Fruit fly (Drosophila melanogaster) whole organism: ENCODE data around the gene CG6142.

Experiments
- CG8478 ChIP-seq: fragments of >200 bp; optimal IDR thresholded peaks from 2 replicates; lab custom pipeline; 2018; ENCODE audit warnings: inconsistent platforms
- Dll ChIP-seq: fragments of >200 bp; optimal IDR thresholded peaks from 2 replicates; lab custom pipeline; 2017
- EcR ChIP-seq, 2 experiments: fragments of >200 bp; optimal IDR thresholded peaks; 2 replicates each; lab custom pipeline; 2017; ENCODE audit warnings: missing biosample characterization in 2 of 2, missing genetic modification characterization in 2 of 2, missing genetic modification reagents in 2 of 2
- pan ChIP-seq: fragments of >200 bp; optimal IDR thresholded peaks from 2 replicates; lab custom pipeline; 2017
- psq ChIP-seq: fragments of >200 bp; optimal IDR thresholded peaks from 2 replicates; lab custom pipeline; 2017
- usp ChIP-seq: fragments of >200 bp; optimal IDR thresholded peaks from 2 replicates; lab custom pipeline; 2017; ENCODE audit warnings: missing biosample characterization, missing genetic modification characterization, mixed read lengths

dm6 chr3R:26172040-26172439 lies 39.1 kb downstream of the CG6142 start:
- TF ChIP-seq CG8478 (lab: Kevin White, UChicago) (no peak), EcR (GFP tag; optimal IDR thresholded peaks at IDR 0.05; lab: Kevin White, UChicago) (no peak), usp (GFP tag; lab: Kevin White, UChicago) (no peak), pan (no peak), psq (lab: Kevin White, UChicago) (no peak), Dll (lab: Kevin White, UChicago) (no peak)
